Fruit fly (Drosophila melanogaster): ENCODE measurements around the gene Sidpn.

The Sidpn gene

dm6 chr2L:19078928-19079327 is 51.4 kb downstream of the Sidpn start, which contains the start of gene CG10700:
Gene CG10700, minus strand, starts transcription at chr2L:19079028.
- TF ChIP-seq cnc (optimal IDR thresholded peaks at IDR 0.05) = no peak
- TF ChIP-seq bab1 (GFP tag; optimal IDR thresholded peaks at IDR 0.05) = no peak
- no peak for TF ChIP-seq Crg-1 (GFP tag; optimal IDR thresholded peaks at IDR 0.05)
- no peak for TF ChIP-seq Clk (GFP tag; optimal IDR thresholded peaks at IDR 0.05)
- TF ChIP-seq CG14711 (tag; optimal IDR thresholded peaks at IDR 0.05) = no peak
- TF ChIP-seq tj (GFP tag; optimal IDR thresholded peaks at IDR 0.05) = no peak
- no peak for TF ChIP-seq CG7101 (tag; optimal IDR thresholded peaks at IDR 0.05)
- no peak for TF ChIP-seq cic (GFP tag; optimal IDR thresholded peaks at IDR 0.05)
- no peak for TF ChIP-seq toe (GFP tag; optimal IDR thresholded peaks at IDR 0.05)
- no peak for TF ChIP-seq CG33017 (tag; optimal IDR thresholded peaks at IDR 0.05)
- TF ChIP-seq pad (GFP tag; optimal IDR thresholded peaks at IDR 0.05) = no peak
- no peak for TF ChIP-seq ovo (GFP tag; optimal IDR thresholded peaks at IDR 0.05)
- TF ChIP-seq Mnt (GFP tag; optimal IDR thresholded peaks at IDR 0.05) = no peak
- TF ChIP-seq CG1620 (GFP tag; optimal IDR thresholded peaks at IDR 0.05) = no peak
- TF ChIP-seq CG11617 (GFP tag; optimal IDR thresholded peaks at IDR 0.05) = no peak
- TF ChIP-seq CG12768 (GFP tag; optimal IDR thresholded peaks at IDR 0.05) = no peak
- TF ChIP-seq Hr96 (GFP tag; optimal IDR thresholded peaks at IDR 0.05) = no peak
- TF ChIP-seq kay (GFP tag; ENCODE audit: borderline replicate concordance) = no peak
- no peak for TF ChIP-seq CG5204 (GFP tag; optimal IDR thresholded peaks at IDR 0.05)

dm6 chr2L:19079742-19080141 is 52.2 kb downstream of the Sidpn start:
- TF ChIP-seq CG5204 (GFP tag; optimal IDR thresholded peaks at IDR 0.05) (no peak), Mnt (GFP tag; optimal IDR thresholded peaks at IDR 0.05) (no peak), kay (GFP tag; ENCODE audit: borderline replicate concordance) (peak; percentile 7), Clk (GFP tag; optimal IDR thresholded peaks at IDR 0.05) (no peak), cic (GFP tag; optimal IDR thresholded peaks at IDR 0.05) (no peak), cnc (optimal IDR thresholded peaks at IDR 0.05) (no peak)

All from whole organism, adult.